Worm (Caenorhabditis elegans) whole organism, late embryonic: ENCODE measurements around the gene gcy-25.

Experiments used
- K02D7.2 ChIP-seq: sonication (generic microtip); optimal IDR thresholded peaks from 2 replicates; lab custom pipeline; 2017; ENCODE audit warnings: mild to moderate bottlenecking, missing genetic modification characterization, missing compliant biosample characterization
- K09A11.1 ChIP-seq: sonication (generic microtip); optimal IDR thresholded peaks from 2 replicates; lab custom pipeline; 2017; ENCODE audit warnings: antibody characterized with exemption, mild to moderate bottlenecking, missing genetic modification characterization, missing compliant biosample characterization; ENCODE audit not compliant: insufficient read depth
- Y22D7AL.16 ChIP-seq: sonication (generic microtip); optimal IDR thresholded peaks from 2 replicates; lab custom pipeline; 2016; ENCODE audit warnings: missing genetic modification characterization, missing compliant biosample characterization
- ahr-1 ChIP-seq: sonication (generic microtip); optimal IDR thresholded peaks from 2 replicates; lab custom pipeline; 2016; ENCODE audit warnings: missing genetic modification characterization, missing compliant biosample characterization
- ama-1 ChIP-seq: fragments of 150-350 bp; optimal IDR thresholded peaks from 2 replicates; lab custom pipeline; 2014
- ceh-18 ChIP-seq: sonication (generic microtip); optimal IDR thresholded peaks from 2 replicates; lab custom pipeline; 2016; ENCODE audit warnings: missing genetic modification characterization, missing compliant biosample characterization
- ceh-2 ChIP-seq: sonication (generic microtip); optimal IDR thresholded peaks from 2 replicates; lab custom pipeline; 2016; ENCODE audit warnings: missing genotype, missing genetic modification characterization, missing compliant biosample characterization
- ceh-30 ChIP-seq: fragments of 150-350 bp; optimal IDR thresholded peaks from 2 replicates; lab custom pipeline; 2014; ENCODE audit warnings: missing biosample characterization, missing genetic modification characterization
- ceh-31 ChIP-seq: sonication (generic microtip); optimal IDR thresholded peaks from 2 replicates; lab custom pipeline; 2016; ENCODE audit warnings: missing genetic modification characterization, missing compliant biosample characterization
- ceh-34 ChIP-seq: sonication (generic microtip); optimal IDR thresholded peaks from 2 replicates; lab custom pipeline; 2016; ENCODE audit warnings: mild to moderate bottlenecking, missing genetic modification characterization, missing compliant biosample characterization
- che-1 ChIP-seq: sonication (generic microtip); optimal IDR thresholded peaks from 2 replicates; lab custom pipeline; 2016; ENCODE audit warnings: mild to moderate bottlenecking, missing genetic modification characterization, missing compliant biosample characterization
- dve-1 ChIP-seq: sonication (generic microtip); optimal IDR thresholded peaks from 2 replicates; lab custom pipeline; 2017; ENCODE audit warnings: antibody characterized with exemption, mild to moderate bottlenecking, missing genetic modification characterization, missing compliant biosample characterization
- eyg-1 ChIP-seq: sonication (generic microtip); optimal IDR thresholded peaks from 2 replicates; lab custom pipeline; 2016; ENCODE audit warnings: missing genotype, missing genetic modification characterization, missing compliant biosample characterization
- fax-1 ChIP-seq: sonication (generic microtip); optimal IDR thresholded peaks from 2 replicates; lab custom pipeline; 2016; ENCODE audit warnings: missing genotype, missing genetic modification characterization, missing compliant biosample characterization
- fkh-6 ChIP-seq: sonication (generic microtip); optimal IDR thresholded peaks from 2 replicates; lab custom pipeline; 2016; ENCODE audit warnings: missing genetic modification characterization, missing compliant biosample characterization
- gmeb-2 ChIP-seq: sonication (generic microtip); optimal IDR thresholded peaks from 2 replicates; lab custom pipeline; 2016; ENCODE audit warnings: missing genetic modification characterization, inconsistent platforms, missing compliant biosample characterization
- hlh-13 ChIP-seq: fragments of 200-800 bp; sonication (Bioruptor generic); optimal IDR thresholded peaks from 2 replicates; lab custom pipeline; 2018; ENCODE audit warnings: mild to moderate bottlenecking, missing genetic modification characterization, missing compliant biosample characterization
- hlh-15 ChIP-seq: sonication (generic microtip); optimal IDR thresholded peaks from 2 replicates; lab custom pipeline; 2016; ENCODE audit warnings: missing genetic modification characterization, missing compliant biosample characterization
- hlh-6 ChIP-seq: sonication (generic microtip); optimal IDR thresholded peaks from 2 replicates; lab custom pipeline; 2016; ENCODE audit warnings: missing genotype, missing genetic modification characterization, missing compliant biosample characterization
- hlh-8 ChIP-seq: sonication (generic microtip); optimal IDR thresholded peaks from 2 replicates; lab custom pipeline; 2016; ENCODE audit warnings: missing genotype, missing genetic modification characterization, missing compliant biosample characterization
- lin-11 ChIP-seq: fragments of 200-800 bp; sonication (Bioruptor generic); optimal IDR thresholded peaks from 2 replicates; lab custom pipeline; 2018; ENCODE audit warnings: mild to moderate bottlenecking, missing genetic modification characterization, missing compliant biosample characterization
- madf-2 ChIP-seq: sonication (generic microtip); optimal IDR thresholded peaks from 2 replicates; lab custom pipeline; 2017; ENCODE audit warnings: missing genetic modification characterization, missing compliant biosample characterization
- nhr-11 ChIP-seq: fragments of 150-350 bp; optimal IDR thresholded peaks from 2 replicates; lab custom pipeline; 2014; ENCODE audit warnings: missing biosample characterization, missing genetic modification characterization
- nhr-232 ChIP-seq: sonication (generic microtip); optimal IDR thresholded peaks from 2 replicates; lab custom pipeline; 2016; ENCODE audit warnings: missing genetic modification characterization, missing compliant biosample characterization
- npax-4 ChIP-seq: sonication (generic microtip); optimal IDR thresholded peaks from 2 replicates; lab custom pipeline; 2016; ENCODE audit warnings: missing genetic modification characterization, missing compliant biosample characterization
- odd-2 ChIP-seq: sonication (generic microtip); optimal IDR thresholded peaks from 2 replicates; lab custom pipeline; 2017; ENCODE audit warnings: antibody characterized with exemption, mild to moderate bottlenecking, missing genetic modification characterization, missing compliant biosample characterization
- pag-3 ChIP-seq: sonication (generic microtip); optimal IDR thresholded peaks from 2 replicates; lab custom pipeline; 2016; ENCODE audit warnings: missing compliant biosample characterization, missing genetic modification characterization, borderline replicate concordance
- pax-1 ChIP-seq: fragments of 150-350 bp; optimal IDR thresholded peaks from 2 replicates; lab custom pipeline; 2014; ENCODE audit warnings: missing biosample characterization, missing genetic modification characterization
- pha-2 ChIP-seq: sonication (generic microtip); optimal IDR thresholded peaks from 2 replicates; lab custom pipeline; 2017; ENCODE audit warnings: mild to moderate bottlenecking, missing genetic modification characterization, missing compliant biosample characterization
- pqm-1 ChIP-seq: sonication (generic microtip); optimal IDR thresholded peaks from 2 replicates; lab custom pipeline; 2016; ENCODE audit warnings: missing genetic modification characterization, missing compliant biosample characterization
- pros-1 ChIP-seq: fragments of 150-350 bp; optimal IDR thresholded peaks from 2 replicates; lab custom pipeline; 2014; ENCODE audit warnings: missing biosample characterization, missing genetic modification reagents, missing genetic modification characterization
- rnt-1 ChIP-seq: sonication (generic microtip); optimal IDR thresholded peaks from 2 replicates; lab custom pipeline; 2016; ENCODE audit warnings: missing genetic modification characterization, missing compliant biosample characterization
- sox-2 ChIP-seq: fragments of 200-800 bp; sonication (Bioruptor generic); IDR thresholded peaks from 2 replicates; pipeline ENCODE4 v1.3.6; 2022; ENCODE audit warnings: missing genetic modification reagents, missing genetic modification characterization, missing compliant biosample characterization
- sox-4 ChIP-seq: sonication (generic microtip); optimal IDR thresholded peaks from 2 replicates; lab custom pipeline; 2017; ENCODE audit warnings: mild to moderate bottlenecking, missing genetic modification characterization, inconsistent platforms, missing compliant biosample characterization
- syd-9 ChIP-seq: sonication (generic microtip); optimal IDR thresholded peaks from 2 replicates; lab custom pipeline; 2016; ENCODE audit warnings: mild to moderate bottlenecking, missing genetic modification characterization, moderate library complexity, missing compliant biosample characterization
- tbx-2 ChIP-seq: sonication (generic microtip); optimal IDR thresholded peaks from 2 replicates; lab custom pipeline; 2016; ENCODE audit warnings: missing genetic modification characterization, missing compliant biosample characterization
- ttx-3 ChIP-seq: sonication (generic microtip); optimal IDR thresholded peaks from 2 replicates; lab custom pipeline; 2016; ENCODE audit warnings: missing genetic modification reagents, missing genetic modification characterization, missing compliant biosample characterization
- unc-3 ChIP-seq, 2 experiments: fragments of 200-800 bp in 1 of 2; sonication (Bioruptor generic) in 1 of 2; sonication (generic microtip) in 1 of 2; conservative IDR thresholded peaks in 1 of 2; optimal IDR thresholded peaks in 1 of 2; 2 replicates each; pipeline versions ENCODE4 v1.3.6 to Lab custom; 2016 to 2022; ENCODE audit warnings: missing compliant biosample characterization in 2 of 2, missing genetic modification characterization in 2 of 2, missing genetic modification reagents in 1 of 2
- unc-55 ChIP-seq: sonication (generic microtip); optimal IDR thresholded peaks from 2 replicates; lab custom pipeline; 2017; ENCODE audit warnings: missing biosample characterization, missing genetic modification reagents, missing genetic modification characterization
- unc-86 ChIP-seq: sonication (generic microtip); optimal IDR thresholded peaks from 2 replicates; lab custom pipeline; 2016; ENCODE audit warnings: missing genetic modification characterization, missing compliant biosample characterization
- ztf-16 ChIP-seq: sonication (generic microtip); optimal IDR thresholded peaks from 2 replicates; lab custom pipeline; 2017; ENCODE audit warnings: missing genetic modification characterization, missing compliant biosample characterization

Gene gcy-25

DNA sequence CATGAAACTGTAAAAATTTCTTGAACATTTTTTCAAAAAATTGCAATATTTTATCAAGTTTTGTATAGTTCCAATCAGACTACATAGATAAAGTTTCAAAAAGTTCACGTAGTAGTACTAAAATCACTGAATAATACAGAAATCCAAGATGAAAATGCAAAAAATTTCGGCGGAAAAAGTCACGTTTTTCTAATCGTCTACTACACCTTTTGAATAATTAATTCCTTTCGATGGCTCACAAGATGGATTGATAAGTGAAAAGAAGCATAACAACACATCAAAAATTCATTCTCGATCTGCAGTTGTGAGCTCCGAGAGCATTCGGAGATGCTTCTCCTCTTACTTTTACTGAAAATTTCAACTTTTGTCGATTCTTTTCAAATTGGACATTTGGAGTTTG lies at the start of gene gcy-25:
gcy-25 (plus strand) TSS at position 301 of the 400 bp plus-strand sequence.
- no peak for TF ChIP-seq fkh-6
- TF ChIP-seq syd-9 (tag; lab: Kevin White, UChicago): no peak
- no peak for TF ChIP-seq sox-4 (tag; lab: Kevin White, UChicago)
- TF ChIP-seq ceh-30: no peak
- no peak for TF ChIP-seq pqm-1
- TF ChIP-seq ahr-1 (tag; lab: Kevin White, UChicago): no peak
- no peak for TF ChIP-seq pag-3 (tag; lab: Kevin White, UChicago)
- TF ChIP-seq Y22D7AL.16: no peak
- no peak for TF ChIP-seq rnt-1 (tag; lab: Kevin White, UChicago)
- TF ChIP-seq unc-55 (GFP tag; lab: Kevin White, UChicago): no peak
- no peak for TF ChIP-seq madf-2 (tag; lab: Kevin White, UChicago)
- no peak for TF ChIP-seq hlh-15 (tag; lab: Kevin White, UChicago)
- no peak for TF ChIP-seq che-1 (tag; lab: Kevin White, UChicago)
- no peak for TF ChIP-seq ceh-18 (tag; lab: Kevin White, UChicago)
- TF ChIP-seq lin-11 (tag; lab: Kevin White, UChicago): no peak

- TF ChIP-seq odd-2 (tag; lab: Kevin White, UChicago) (no peak), madf-2 (tag; lab: Kevin White, UChicago) (no peak), ceh-34 (tag; lab: Kevin White, UChicago) (no peak), pax-1 (tag; lab: Kevin White, UChicago) (no peak), K09A11.1 (tag; lab: Kevin White, UChicago) (no peak), eyg-1 (tag; lab: Kevin White, UChicago) (no peak), pha-2 (no peak), K02D7.2 (tag; lab: Kevin White, UChicago) (no peak), ttx-3 (no peak)
Observed at ce11 chrIV:15844064-15844463, 28.7 kb upstream of the gcy-25 start.

- TF ChIP-seq pqm-1 (no peak), syd-9 (tag; lab: Kevin White, UChicago) (no peak), ama-1 (no peak), nhr-11 (tag; lab: Kevin White, UChicago) (no peak), hlh-15 (tag; lab: Kevin White, UChicago) (no peak), K09A11.1 (tag; lab: Kevin White, UChicago) (no peak), unc-86 (tag; lab: Kevin White, UChicago) (no peak), nhr-232 (tag; lab: Kevin White, UChicago) (no peak), unc-55 (GFP tag; lab: Kevin White, UChicago) (no peak), tbx-2 (no peak), ceh-2 (tag; lab: Kevin White, UChicago) (no peak), hlh-8 (tag; lab: Kevin White, UChicago) (no peak), ttx-3 (no peak), unc-3 (GFP tag; conservative IDR thresholded peaks at IDR 0.05; lab: Robert Waterston, UW) (no peak), unc-3 (tag; optimal IDR thresholded peaks at IDR 0.05; lab: Kevin White, UChicago) (no peak), pax-1 (tag; lab: Kevin White, UChicago) (no peak), gmeb-2 (tag; lab: Kevin White, UChicago) (no peak), che-1 (tag; lab: Kevin White, UChicago) (no peak), sox-2 (no peak)
Observed at ce11 chrIV:15846553-15846952, 26.2 kb upstream of the gcy-25 start, which contains the start of gene Y105C5A.1270. TSS of gene Y105C5A.1270 (minus strand) at chrIV:15846653.

- no peak for TF ChIP-seq dve-1 (tag; lab: Kevin White, UChicago)
- TF ChIP-seq fax-1: no peak
- no peak for TF ChIP-seq ceh-31 (tag; lab: Kevin White, UChicago)
- no peak for TF ChIP-seq unc-86 (tag; lab: Kevin White, UChicago)
- TF ChIP-seq hlh-13 (GFP tag; lab: Kevin White, UChicago): no peak
- no peak for TF ChIP-seq ztf-16 (tag; lab: Kevin White, UChicago)
- TF ChIP-seq npax-4 (tag; lab: Kevin White, UChicago): no peak
- no peak for TF ChIP-seq nhr-232 (tag; lab: Kevin White, UChicago)
- no peak for TF ChIP-seq pag-3 (tag; lab: Kevin White, UChicago)
- TF ChIP-seq odd-2 (tag; lab: Kevin White, UChicago): no peak
- no peak for TF ChIP-seq hlh-6
- TF ChIP-seq ama-1: no peak
- no peak for TF ChIP-seq pros-1 (tag; lab: Kevin White, UChicago)
- TF ChIP-seq ceh-18 (tag; lab: Kevin White, UChicago): no peak
Observed at ce11 chrIV:15847096-15847495, 25.6 kb upstream of the gcy-25 start, which contains the start of gene Y105C5A.1269. TSS of gene Y105C5A.1269 (plus strand) at chrIV:15847396.
